Fruit fly (Drosophila melanogaster) whole organism, embryonic: Measurements from ENCODE around the gene anox.

Source experiments
- C15 ChIP-seq: fragments of 200-800 bp; sonication (Bioruptor generic); IDR thresholded peaks from 3 replicates; pipeline ENCODE4 v1.3.6; 2022; ENCODE audit warnings: missing biosample characterization, missing genetic modification characterization
- CG10654 ChIP-seq: fragments of 200-800 bp; sonication (Bioruptor generic); optimal IDR thresholded peaks from 2 replicates; lab custom pipeline; 2016; ENCODE audit warnings: missing biosample characterization, missing genetic modification characterization
- CG11093 ChIP-seq: fragments of 200-800 bp; sonication (Bioruptor generic); IDR thresholded peaks from 3 replicates; pipeline ENCODE4 v1.3.6; 2022; ENCODE audit warnings: missing biosample characterization, missing genetic modification characterization
- CG11560 ChIP-seq: fragments of 200-800 bp; sonication (Bioruptor generic); IDR thresholded peaks from 3 replicates; pipeline ENCODE4 v1.3.6; 2022; ENCODE audit warnings: missing biosample characterization, missing genetic modification characterization
- CG12071 ChIP-seq: fragments of 200-800 bp; sonication (Bioruptor generic); optimal IDR thresholded peaks from 3 replicates; lab custom pipeline; 2018; ENCODE audit warnings: missing biosample characterization, mild to moderate bottlenecking, missing genetic modification characterization
- CG14050 ChIP-seq: fragments of 200-800 bp; sonication (Bioruptor generic); IDR thresholded peaks from 3 replicates; pipeline ENCODE4 v1.3.6; 2022; ENCODE audit warnings: missing biosample characterization, missing genetic modification characterization
- CG15011 ChIP-seq: fragments of 200-800 bp; sonication (Bioruptor generic); optimal IDR thresholded peaks from 3 replicates; lab custom pipeline; 2018; ENCODE audit warnings: missing biosample characterization, mild to moderate bottlenecking, missing genetic modification characterization
- CG17328 ChIP-seq: fragments of 200-800 bp; sonication (Bioruptor generic); IDR thresholded peaks from 2 replicates; pipeline ENCODE4 v1.3.6; 2022; ENCODE audit warnings: missing biosample characterization, missing genetic modification characterization
- CG17912 ChIP-seq: fragments of 200-800 bp; sonication (Bioruptor generic); optimal IDR thresholded peaks from 2 replicates; lab custom pipeline; 2018; ENCODE audit warnings: missing biosample characterization, mild to moderate bottlenecking, missing genetic modification characterization
- CG18764 ChIP-seq: fragments of 200-800 bp; sonication (Bioruptor generic); optimal IDR thresholded peaks from 3 replicates; lab custom pipeline; 2016; ENCODE audit warnings: missing biosample characterization, missing genetic modification characterization
- CG30020 ChIP-seq: fragments of 200-800 bp; optimal IDR thresholded peaks from 2 replicates; lab custom pipeline; 2019; ENCODE audit warnings: missing biosample characterization, mild to moderate bottlenecking, missing genetic modification characterization, moderate library complexity
- CG31441 ChIP-seq: fragments of 200-800 bp; sonication (Bioruptor generic); IDR thresholded peaks from 2 replicates; pipeline ENCODE4 v1.3.6; 2022; ENCODE audit warnings: missing biosample characterization, missing genetic modification characterization
- CG33557 ChIP-seq: fragments of 200-800 bp; sonication (Bioruptor generic); optimal IDR thresholded peaks from 2 replicates; lab custom pipeline; 2019; ENCODE audit warnings: missing biosample characterization, mild to moderate bottlenecking, missing genetic modification characterization, moderate library complexity
- CG3407 ChIP-seq: fragments of 200-800 bp; sonication (Bioruptor generic); optimal IDR thresholded peaks from 2 replicates; lab custom pipeline; 2018; ENCODE audit warnings: missing biosample characterization, mild to moderate bottlenecking, missing genetic modification characterization
- CG34422 ChIP-seq: fragments of 200-800 bp; sonication (Bioruptor generic); IDR thresholded peaks from 3 replicates; pipeline ENCODE4 v1.3.6; 2022; ENCODE audit warnings: missing biosample characterization, missing genetic modification characterization
- CG3847 ChIP-seq: fragments of 200-800 bp; sonication (Bioruptor generic); IDR thresholded peaks from 2 replicates; pipeline ENCODE4 v1.3.6; 2022; ENCODE audit warnings: missing biosample characterization, missing genetic modification characterization
- CG4707 ChIP-seq: fragments of 200-800 bp; sonication (Bioruptor generic); optimal IDR thresholded peaks from 2 replicates; lab custom pipeline; 2018; ENCODE audit warnings: missing biosample characterization, mild to moderate bottlenecking, missing genetic modification characterization, moderate library complexity
- CG6654 ChIP-seq: fragments of 200-800 bp; sonication (Bioruptor generic); optimal IDR thresholded peaks from 2 replicates; lab custom pipeline; 2017; ENCODE audit warnings: missing biosample characterization, mild to moderate bottlenecking, missing genetic modification characterization
- CG8359 ChIP-seq: fragments of 200-800 bp; sonication (Bioruptor generic); optimal IDR thresholded peaks from 2 replicates; lab custom pipeline; 2017; ENCODE audit warnings: missing biosample characterization, mild to moderate bottlenecking, missing genetic modification characterization, borderline replicate concordance
- CG8924 ChIP-seq: fragments of 200-800 bp; optimal IDR thresholded peaks from 3 replicates; lab custom pipeline; 2019; ENCODE audit warnings: missing biosample characterization, mild to moderate bottlenecking, missing genetic modification characterization, moderate library complexity
- CG9727 ChIP-seq: fragments of 200-800 bp; sonication (Bioruptor generic); optimal IDR thresholded peaks from 3 replicates; lab custom pipeline; 2017; ENCODE audit warnings: missing biosample characterization, mild to moderate bottlenecking, missing genetic modification characterization
- D19A ChIP-seq: fragments of 200-800 bp; optimal IDR thresholded peaks from 3 replicates; lab custom pipeline; 2019; ENCODE audit warnings: missing biosample characterization, mild to moderate bottlenecking, missing genetic modification characterization, moderate library complexity
- Doc2 ChIP-seq: fragments of 200-800 bp; sonication (Bioruptor generic); IDR thresholded peaks from 2 replicates; pipeline ENCODE4 v1.3.6; 2022; ENCODE audit warnings: missing biosample characterization, missing genetic modification characterization
- Eip74EF ChIP-seq, 2 experiments: fragments of 200-800 bp in 1 of 2; fragments of >200 bp in 1 of 2; sonication (Bioruptor generic) in 1 of 2; optimal IDR thresholded peaks; 2 replicates each; lab custom pipeline; 2017 to 2019; ENCODE audit warnings: missing biosample characterization in 2 of 2, missing genetic modification characterization in 2 of 2, mild to moderate bottlenecking in 1 of 2, moderate library complexity in 1 of 2
- HmgD ChIP-seq: fragments of 200-800 bp; sonication (Bioruptor generic); optimal IDR thresholded peaks from 3 replicates; lab custom pipeline; 2016; ENCODE audit warnings: missing biosample characterization, missing genetic modification characterization
- Hr51 ChIP-seq, 2 experiments: fragments of 200-800 bp; sonication (Bioruptor generic); optimal IDR thresholded peaks; 2 replicates in 1 of 2; 3 replicates in 1 of 2; lab custom pipeline; 2016 to 2018; ENCODE audit warnings: missing biosample characterization in 2 of 2, missing genetic modification characterization in 2 of 2, mild to moderate bottlenecking in 1 of 2, moderate library complexity in 1 of 2
- Hr78 ChIP-seq, 2 experiments: fragments of 200-800 bp in 1 of 2; fragments of >200 bp in 1 of 2; sonication (Bioruptor generic) in 1 of 2; optimal IDR thresholded peaks; 2 replicates each; lab custom pipeline; 2017 to 2019; ENCODE audit warnings: missing biosample characterization in 2 of 2, missing genetic modification characterization in 2 of 2, mild to moderate bottlenecking in 1 of 2, moderate library complexity in 1 of 2
- NFAT ChIP-seq: fragments of 200-800 bp; sonication (Bioruptor generic); IDR thresholded peaks from 2 replicates; pipeline ENCODE4 v1.3.6; 2022; ENCODE audit warnings: missing biosample characterization, missing genetic modification characterization
- NfI ChIP-seq: fragments of 200-800 bp; sonication (Bioruptor generic); optimal IDR thresholded peaks from 3 replicates; lab custom pipeline; 2018; ENCODE audit warnings: missing biosample characterization, mild to moderate bottlenecking, missing genetic modification characterization, moderate library complexity
- Tbp ChIP-seq: fragments of >200 bp; optimal IDR thresholded peaks from 2 replicates; lab custom pipeline; 2018; ENCODE audit warnings: missing biosample characterization, missing genetic modification characterization
- Vsx1 ChIP-seq: fragments of 200-800 bp; sonication (Bioruptor generic); optimal IDR thresholded peaks from 2 replicates; lab custom pipeline; 2017; ENCODE audit warnings: missing biosample characterization, mild to moderate bottlenecking, missing genetic modification characterization, missing genetic modification reagents
- ase ChIP-seq: fragments of 200-800 bp; sonication (Bioruptor generic); IDR thresholded peaks from 3 replicates; pipeline ENCODE4 v1.3.6; 2022; ENCODE audit warnings: missing biosample characterization, missing genetic modification characterization
- cg ChIP-seq: fragments of 200-800 bp; sonication (Bioruptor generic); optimal IDR thresholded peaks from 3 replicates; lab custom pipeline; 2019; ENCODE audit warnings: missing biosample characterization, mild to moderate bottlenecking, missing genetic modification characterization, moderate library complexity
- cwo ChIP-seq: fragments of 200-800 bp; sonication (Bioruptor generic); optimal IDR thresholded peaks from 3 replicates; lab custom pipeline; 2017; ENCODE audit warnings: missing biosample characterization, missing genetic modification characterization, mild to moderate bottlenecking, moderate library complexity, missing genetic modification reagents
- emc ChIP-seq: fragments of 200-800 bp; sonication (Bioruptor generic); optimal IDR thresholded peaks from 2 replicates; lab custom pipeline; 2016; ENCODE audit warnings: missing biosample characterization, missing genetic modification characterization
- eve ChIP-seq, 2 experiments: fragments of >200 bp; optimal IDR thresholded peaks; 2 replicates each; lab custom pipeline; 2017; ENCODE audit warnings: missing biosample characterization in 2 of 2, missing genetic modification characterization in 2 of 2
- ewg ChIP-seq: fragments of 200-800 bp; sonication (Bioruptor generic); optimal IDR thresholded peaks from 3 replicates; lab custom pipeline; 2017; ENCODE audit warnings: mild to moderate bottlenecking, missing biosample characterization, missing genetic modification reagents, missing genetic modification characterization
- fru ChIP-seq: fragments of >200 bp; optimal IDR thresholded peaks from 2 replicates; lab custom pipeline; 2017
- jing ChIP-seq: fragments of 200-800 bp; sonication (Bioruptor generic); optimal IDR thresholded peaks from 2 replicates; lab custom pipeline; 2018; ENCODE audit warnings: missing biosample characterization, mild to moderate bottlenecking, missing genetic modification characterization
- kah ChIP-seq: fragments of 200-800 bp; sonication (Bioruptor generic); optimal IDR thresholded peaks from 2 replicates; lab custom pipeline; 2018; ENCODE audit warnings: missing biosample characterization, mild to moderate bottlenecking, missing genetic modification characterization
- org-1 ChIP-seq: fragments of 200-800 bp; sonication (Bioruptor generic); optimal IDR thresholded peaks from 2 replicates; lab custom pipeline; 2017; ENCODE audit warnings: missing biosample characterization, missing genetic modification characterization
- sd ChIP-seq: fragments of 200-800 bp; sonication (Bioruptor generic); optimal IDR thresholded peaks from 3 replicates; lab custom pipeline; 2018; ENCODE audit warnings: missing biosample characterization, mild to moderate bottlenecking, missing genetic modification characterization, moderate library complexity
- sens ChIP-seq: fragments of 200-800 bp; sonication (Bioruptor generic); peaks from one replicate; lab custom pipeline; 2016; ENCODE audit warnings: missing biosample characterization, missing genetic modification characterization
- slbo ChIP-seq: fragments of 200-800 bp; sonication (Bioruptor generic); IDR thresholded peaks from 2 replicates; pipeline ENCODE4 v1.3.6; 2022; ENCODE audit warnings: missing biosample characterization, missing genetic modification characterization
- sob ChIP-seq: fragments of 200-800 bp; sonication (Bioruptor generic); IDR thresholded peaks from 2 replicates; pipeline ENCODE4 v1.3.6; 2022; ENCODE audit warnings: missing biosample characterization, missing genetic modification characterization
- tio ChIP-seq: fragments of 200-800 bp; sonication (Bioruptor generic); optimal IDR thresholded peaks from 2 replicates; lab custom pipeline; 2017; ENCODE audit warnings: missing biosample characterization, missing genetic modification characterization, inconsistent platforms
- tx ChIP-seq: fragments of 200-800 bp; sonication (Bioruptor generic); optimal IDR thresholded peaks from 2 replicates; lab custom pipeline; 2016; ENCODE audit warnings: missing biosample characterization, missing genetic modification characterization
- wdn ChIP-seq: fragments of 200-800 bp; sonication (Bioruptor generic); IDR thresholded peaks from 2 replicates; pipeline ENCODE4 v1.3.6; 2022; ENCODE audit warnings: missing biosample characterization, missing genetic modification characterization
- wor ChIP-seq: fragments of 200-800 bp; sonication (Bioruptor generic); IDR thresholded peaks from 2 replicates; pipeline ENCODE4 v1.3.6; 2022; ENCODE audit warnings: missing biosample characterization, missing genetic modification characterization
- zen ChIP-seq: fragments of 200-800 bp; sonication (Bioruptor generic); optimal IDR thresholded peaks from 3 replicates; lab custom pipeline; 2018; ENCODE audit warnings: missing biosample characterization, mild to moderate bottlenecking, missing genetic modification characterization, moderate library complexity

anox gene

DNA sequence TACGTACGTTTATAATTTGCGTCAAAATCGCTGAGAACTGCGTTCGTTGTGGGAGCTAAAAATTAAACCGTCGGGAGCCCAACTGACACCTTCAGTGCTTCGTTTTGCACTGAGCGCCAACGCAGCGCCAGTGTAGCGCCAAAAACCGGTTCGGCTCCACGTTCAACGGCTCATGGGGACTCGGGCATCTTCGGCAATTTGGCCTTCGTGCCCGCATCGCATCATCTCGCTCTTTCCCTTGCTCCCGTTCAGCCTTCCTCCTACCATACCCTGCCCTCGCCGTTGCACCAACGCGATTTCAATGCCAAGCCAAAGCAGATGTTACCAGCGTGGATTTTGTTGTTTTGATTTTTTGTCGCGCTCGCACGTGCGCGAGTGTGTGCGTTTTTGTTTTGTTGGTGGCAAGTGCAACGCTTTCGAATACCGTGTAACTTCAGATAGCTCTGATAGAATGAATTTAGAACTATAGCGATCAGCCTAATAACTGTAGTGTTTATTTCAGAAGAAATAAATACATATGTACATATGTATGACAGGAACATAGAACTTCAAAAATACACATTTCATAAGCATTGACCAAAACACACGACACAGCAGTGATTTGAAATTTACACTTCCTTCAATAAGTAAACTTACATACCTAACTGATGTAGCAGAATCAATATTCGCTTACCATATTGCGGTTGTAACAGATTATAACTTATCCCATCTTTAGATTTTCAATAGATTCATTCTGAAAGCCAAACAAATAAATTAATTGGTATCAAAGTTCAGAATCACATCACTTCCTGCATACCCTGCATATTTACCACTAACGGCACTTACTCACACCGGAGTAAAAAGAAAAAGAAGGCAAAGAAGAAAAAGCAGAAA lies 37.8 kb downstream of the anox start, which contains the start of gene Mnr (continued):
- no peak for TF ChIP-seq CG3847 (GFP tag; lab: Robert Waterston, UW)
- TF ChIP-seq slbo, result no peak
- no peak for TF ChIP-seq tx (GFP tag; lab: Kevin White, UChicago)
- TF ChIP-seq NFAT (GFP tag; lab: Robert Waterston, UW), result peak; percentile 21; the same call in 1 of the 2 replicates
- no peak for TF ChIP-seq Hr51 (GFP tag; optimal IDR thresholded peaks at IDR 0.05; lab: Kevin White, UChicago)
- TF ChIP-seq CG30020, result no peak
- no peak for TF ChIP-seq CG17912 (GFP tag; lab: Kevin White, UChicago)
- TF ChIP-seq CG8924, result no peak
- TF ChIP-seq Eip74EF (GFP tag; optimal IDR thresholded peaks at IDR 0.05; lab: Kevin White, UChicago), result no peak
- no peak for TF ChIP-seq CG15011
- no peak; the same call in 2 of the 3 replicates for TF ChIP-seq CG34422
- no peak for TF ChIP-seq CG31441
- TF ChIP-seq CG6654, result no peak
- no peak for TF ChIP-seq NfI (GFP tag; lab: Kevin White, UChicago)
- TF ChIP-seq sob (GFP tag; lab: Robert Waterston, UW), result 0 out of 2 replicates have a peak, but pooled peaks have one; percentile 25
- TF ChIP-seq CG18764, result peak; percentile 1
- TF ChIP-seq CG8359, result no peak
- TF ChIP-seq CG17328 (GFP tag; lab: Robert Waterston, UW), result no peak
- TF ChIP-seq D19A, result no peak
- TF ChIP-seq cg, result peak; percentile 57
- TF ChIP-seq fru (lab: Kevin White, UChicago), result no peak
- TF ChIP-seq zen, result no peak
- TF ChIP-seq org-1, result no peak
- TF ChIP-seq wdn (GFP tag; lab: Robert Waterston, UW), result no peak
- no peak for TF ChIP-seq CG14050 (GFP tag; lab: Robert Waterston, UW)
- peak; percentile 77 for TF ChIP-seq cwo
- TF ChIP-seq CG10654, result no peak
- TF ChIP-seq, all 482 proteins: peak for 98

DNA sequence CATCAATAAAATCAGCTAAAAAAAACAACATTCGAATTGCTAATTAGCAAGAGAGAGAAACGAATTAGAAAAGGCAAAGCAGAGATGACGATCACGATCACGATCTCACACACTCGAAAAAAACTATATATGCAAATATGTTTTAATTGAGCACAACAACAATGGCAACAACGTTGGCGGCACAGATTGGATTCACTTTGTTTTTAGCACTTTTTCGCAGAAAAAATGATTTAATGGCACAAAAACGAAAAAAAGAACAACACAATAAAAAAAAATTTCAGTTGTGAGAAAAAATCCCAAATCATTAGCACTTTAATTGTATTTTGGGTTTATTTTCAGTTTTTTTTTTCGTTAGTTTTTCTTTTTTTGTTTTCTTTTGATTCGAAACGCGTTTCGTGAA lies 38.5 kb downstream of the anox start:
- TF ChIP-seq CG9727 (no peak), eve (GFP tag; optimal IDR thresholded peaks at IDR 0.05; lab: Kevin White, UChicago) (peak in 1 of 2 experiments; percentile 43), sob (GFP tag; lab: Robert Waterston, UW) (no peak), C15 (GFP tag; lab: Robert Waterston, UW) (no peak), CG11560 (tag; lab: Robert Waterston, UW) (no peak), emc (GFP tag; lab: Kevin White, UChicago) (no peak), Vsx1 (GFP tag; lab: Kevin White, UChicago) (no peak), CG33557 (GFP tag; lab: Kevin White, UChicago) (no peak), wdn (GFP tag; lab: Robert Waterston, UW) (no peak), CG3847 (GFP tag; lab: Robert Waterston, UW) (no peak), sens (GFP tag; lab: Kevin White, UChicago) (peak; percentile 35), CG12071 (GFP tag; lab: Kevin White, UChicago) (no peak), Hr78 (GFP tag; optimal IDR thresholded peaks at IDR 0.05; lab: Kevin White, UChicago) (no peak), wor (GFP tag; lab: Robert Waterston, UW) (no peak), Doc2 (no peak), tio (GFP tag; lab: Kevin White, UChicago) (no peak), CG11093 (GFP tag; lab: Robert Waterston, UW) (no peak), CG3407 (GFP tag; lab: Kevin White, UChicago) (no peak), CG30020 (no peak), jing (no peak), HmgD (GFP tag; lab: Kevin White, UChicago) (no peak), ase (GFP tag; lab: Robert Waterston, UW) (no peak), Tbp (GFP tag; lab: Kevin White, UChicago) (no peak), CG4707 (GFP tag; lab: Kevin White, UChicago) (no peak), CG15011 (no peak), sd (no peak), ewg (GFP tag; lab: Kevin White, UChicago) (no peak), kah (no peak), CG8924 (no peak)
